Fruit fly (Drosophila melanogaster) whole organism, prepupa: Measurements from ENCODE around the gene east.

Experiments
- CG10631 ChIP-seq: fragments of 200-800 bp; sonication (Bioruptor generic); optimal IDR thresholded peaks from 2 replicates; lab custom pipeline; 2016; ENCODE audit warnings: missing biosample characterization, missing genetic modification characterization
- CG10669 ChIP-seq: fragments of 200-800 bp; sonication (Bioruptor generic); optimal IDR thresholded peaks from 3 replicates; lab custom pipeline; 2018; ENCODE audit warnings: missing biosample characterization, mild to moderate bottlenecking, missing genetic modification characterization, moderate library complexity
- CG11762 ChIP-seq: fragments of 200-800 bp; sonication (Bioruptor generic); optimal IDR thresholded peaks from 3 replicates; lab custom pipeline; 2016; ENCODE audit warnings: missing biosample characterization, missing genetic modification characterization; ENCODE audit not compliant: insufficient read depth
- CG11902 ChIP-seq: fragments of 200-800 bp; sonication (Bioruptor generic); optimal IDR thresholded peaks from 3 replicates; lab custom pipeline; 2016; ENCODE audit warnings: missing biosample characterization, missing genetic modification characterization
- CG15336 ChIP-seq: fragments of 200-800 bp; sonication (Bioruptor generic); IDR thresholded peaks from 2 replicates; pipeline ENCODE4 v1.3.6; 2022; ENCODE audit warnings: missing biosample characterization, missing genetic modification characterization
- CG1621 ChIP-seq: fragments of 200-800 bp; sonication (Bioruptor generic); optimal IDR thresholded peaks from 3 replicates; lab custom pipeline; 2018; ENCODE audit warnings: missing biosample characterization, mild to moderate bottlenecking, missing genetic modification characterization
- CG3032 ChIP-seq: fragments of 200-800 bp; optimal IDR thresholded peaks from 2 replicates; lab custom pipeline; 2019; ENCODE audit warnings: missing biosample characterization, mild to moderate bottlenecking, missing genetic modification characterization, moderate library complexity
- CG34406 ChIP-seq: fragments of 200-800 bp; sonication (Bioruptor generic); optimal IDR thresholded peaks from 3 replicates; lab custom pipeline; 2016; ENCODE audit warnings: missing biosample characterization, missing genetic modification characterization
- CG4318 ChIP-seq: fragments of 200-800 bp; sonication (Bioruptor generic); optimal IDR thresholded peaks from 3 replicates; lab custom pipeline; 2017; ENCODE audit warnings: missing biosample characterization, mild to moderate bottlenecking, missing genetic modification characterization
- CG6276 ChIP-seq: fragments of 200-800 bp; sonication (Bioruptor generic); optimal IDR thresholded peaks from 2 replicates; lab custom pipeline; 2017; ENCODE audit warnings: missing biosample characterization, mild to moderate bottlenecking, missing genetic modification characterization
- CG6792 ChIP-seq: fragments of 200-800 bp; sonication (Bioruptor generic); optimal IDR thresholded peaks from 3 replicates; lab custom pipeline; 2016; ENCODE audit warnings: missing biosample characterization, missing genetic modification characterization
- CG6854 ChIP-seq: fragments of 200-800 bp; sonication (Bioruptor generic); optimal IDR thresholded peaks from 2 replicates; lab custom pipeline; 2017; ENCODE audit warnings: missing biosample characterization, mild to moderate bottlenecking, missing genetic modification characterization
- CG8119 ChIP-seq: fragments of 200-800 bp; sonication (Bioruptor generic); IDR thresholded peaks from 3 replicates; pipeline ENCODE4 v1.3.6; 2022; ENCODE audit warnings: missing biosample characterization, missing genetic modification characterization
- CG8632 ChIP-seq: fragments of 200-800 bp; sonication (Bioruptor generic); optimal IDR thresholded peaks from 3 replicates; lab custom pipeline; 2016; ENCODE audit warnings: missing biosample characterization, missing genetic modification characterization
- CG9139 ChIP-seq: fragments of 200-800 bp; sonication (Bioruptor generic); optimal IDR thresholded peaks from 3 replicates; lab custom pipeline; 2017; ENCODE audit warnings: missing biosample characterization, mild to moderate bottlenecking, missing genetic modification characterization
- Eip75B ChIP-seq: fragments of 200-800 bp; sonication (Bioruptor generic); optimal IDR thresholded peaks from 3 replicates; lab custom pipeline; 2016; ENCODE audit warnings: missing biosample characterization, missing genetic modification characterization
- Eip78C ChIP-seq: fragments of 200-800 bp; sonication (Bioruptor generic); peaks from one replicate; lab custom pipeline; 2016; ENCODE audit warnings: missing biosample characterization, missing genetic modification characterization
- Eip93F ChIP-seq: fragments of 200-800 bp; sonication (Bioruptor generic); optimal IDR thresholded peaks from 2 replicates; lab custom pipeline; 2016; ENCODE audit warnings: missing biosample characterization, mild to moderate bottlenecking, missing genetic modification characterization
- Ets21C ChIP-seq: fragments of 200-800 bp; sonication (Bioruptor generic); optimal IDR thresholded peaks from 3 replicates; lab custom pipeline; 2016; ENCODE audit warnings: missing biosample characterization, missing genetic modification characterization
- Gug ChIP-seq: fragments of 200-800 bp; sonication (Bioruptor generic); IDR thresholded peaks from 2 replicates; pipeline ENCODE4 v1.3.6; 2022; ENCODE audit warnings: missing biosample characterization, missing genetic modification characterization
- Hr38 ChIP-seq: sonication (Bioruptor generic); optimal IDR thresholded peaks from 2 replicates; lab custom pipeline; 2016; ENCODE audit warnings: missing biosample characterization, missing genetic modification characterization
- Hr39 ChIP-seq: fragments of 200-800 bp; sonication (Bioruptor generic); optimal IDR thresholded peaks from 2 replicates; lab custom pipeline; 2016; ENCODE audit warnings: missing biosample characterization, missing genetic modification characterization
- Hr4 ChIP-seq: fragments of 200-800 bp; sonication (Bioruptor generic); optimal IDR thresholded peaks from 3 replicates; lab custom pipeline; 2016; ENCODE audit warnings: missing biosample characterization, missing genetic modification characterization
- Met ChIP-seq: fragments of 200-800 bp; sonication (Bioruptor generic); optimal IDR thresholded peaks from 3 replicates; lab custom pipeline; 2016; ENCODE audit warnings: missing biosample characterization, missing genetic modification characterization
- Smox ChIP-seq: fragments of 200-800 bp; sonication (Bioruptor generic); optimal IDR thresholded peaks from 3 replicates; lab custom pipeline; 2016; ENCODE audit warnings: missing biosample characterization, missing genetic modification characterization
- Sox102F ChIP-seq: fragments of 200-800 bp; sonication (Bioruptor generic); optimal IDR thresholded peaks from 2 replicates; lab custom pipeline; 2016; ENCODE audit warnings: missing biosample characterization, mild to moderate bottlenecking, missing genetic modification characterization
- Sox14 ChIP-seq: fragments of 200-800 bp; sonication (Bioruptor generic); optimal IDR thresholded peaks from 3 replicates; lab custom pipeline; 2016; ENCODE audit warnings: missing biosample characterization, missing genetic modification characterization
- Sox15 ChIP-seq: fragments of 200-800 bp; sonication (Bioruptor generic); optimal IDR thresholded peaks from 3 replicates; lab custom pipeline; 2016; ENCODE audit warnings: missing biosample characterization, missing genetic modification characterization
- achi ChIP-seq: fragments of 200-800 bp; sonication (Bioruptor generic); optimal IDR thresholded peaks from 3 replicates; lab custom pipeline; 2016; ENCODE audit warnings: missing biosample characterization, missing genetic modification characterization
- acj6 ChIP-seq: fragments of 200-800 bp; sonication (Bioruptor generic); optimal IDR thresholded peaks from 3 replicates; lab custom pipeline; 2016; ENCODE audit warnings: missing biosample characterization, missing genetic modification characterization
- cyc ChIP-seq: fragments of 200-800 bp; sonication (Bioruptor generic); optimal IDR thresholded peaks from 3 replicates; lab custom pipeline; 2016; ENCODE audit warnings: missing biosample characterization, missing genetic modification characterization
- dac ChIP-seq: fragments of 200-800 bp; sonication (Bioruptor generic); optimal IDR thresholded peaks from 2 replicates; lab custom pipeline; 2017; ENCODE audit warnings: missing biosample characterization, mild to moderate bottlenecking, missing genetic modification characterization
- eg ChIP-seq: fragments of 200-800 bp; sonication (Bioruptor generic); IDR thresholded peaks from 3 replicates; pipeline ENCODE4 v1.3.6; 2022; ENCODE audit warnings: missing biosample characterization, missing genetic modification characterization
- esn ChIP-seq: fragments of 200-800 bp; sonication (Bioruptor generic); optimal IDR thresholded peaks from 2 replicates; lab custom pipeline; 2016; ENCODE audit warnings: missing biosample characterization, mild to moderate bottlenecking, missing genetic modification characterization, moderate library complexity
- fd85E ChIP-seq: fragments of 200-800 bp; sonication (Bioruptor generic); optimal IDR thresholded peaks from 3 replicates; lab custom pipeline; 2016; ENCODE audit warnings: missing biosample characterization, missing genetic modification characterization
- fkh ChIP-seq: fragments of 200-800 bp; sonication (Bioruptor generic); optimal IDR thresholded peaks from 3 replicates; lab custom pipeline; 2017; ENCODE audit warnings: missing biosample characterization, mild to moderate bottlenecking, missing genetic modification characterization, moderate library complexity
- net ChIP-seq: fragments of 200-800 bp; sonication (Bioruptor generic); optimal IDR thresholded peaks from 3 replicates; lab custom pipeline; 2016; ENCODE audit warnings: missing biosample characterization, missing genetic modification characterization
- pdm3 ChIP-seq: fragments of 200-800 bp; sonication (Bioruptor generic); optimal IDR thresholded peaks from 3 replicates; lab custom pipeline; 2016; ENCODE audit warnings: missing biosample characterization, missing genetic modification characterization
- salr ChIP-seq, 2 experiments: fragments of 200-800 bp; sonication (Bioruptor generic); optimal IDR thresholded peaks; 3 replicates each; lab custom pipeline; 2016 to 2018; ENCODE audit warnings: missing biosample characterization in 2 of 2, missing genetic modification characterization in 2 of 2, mild to moderate bottlenecking in 1 of 2
- svp ChIP-seq: fragments of 200-800 bp; sonication (Bioruptor generic); peaks from one replicate; lab custom pipeline; 2016; ENCODE audit warnings: missing biosample characterization, missing genetic modification characterization
- topi ChIP-seq: fragments of 200-800 bp; sonication (Bioruptor generic); optimal IDR thresholded peaks from 3 replicates; lab custom pipeline; 2016; ENCODE audit warnings: missing biosample characterization, missing genetic modification characterization

Gene east

DNA sequence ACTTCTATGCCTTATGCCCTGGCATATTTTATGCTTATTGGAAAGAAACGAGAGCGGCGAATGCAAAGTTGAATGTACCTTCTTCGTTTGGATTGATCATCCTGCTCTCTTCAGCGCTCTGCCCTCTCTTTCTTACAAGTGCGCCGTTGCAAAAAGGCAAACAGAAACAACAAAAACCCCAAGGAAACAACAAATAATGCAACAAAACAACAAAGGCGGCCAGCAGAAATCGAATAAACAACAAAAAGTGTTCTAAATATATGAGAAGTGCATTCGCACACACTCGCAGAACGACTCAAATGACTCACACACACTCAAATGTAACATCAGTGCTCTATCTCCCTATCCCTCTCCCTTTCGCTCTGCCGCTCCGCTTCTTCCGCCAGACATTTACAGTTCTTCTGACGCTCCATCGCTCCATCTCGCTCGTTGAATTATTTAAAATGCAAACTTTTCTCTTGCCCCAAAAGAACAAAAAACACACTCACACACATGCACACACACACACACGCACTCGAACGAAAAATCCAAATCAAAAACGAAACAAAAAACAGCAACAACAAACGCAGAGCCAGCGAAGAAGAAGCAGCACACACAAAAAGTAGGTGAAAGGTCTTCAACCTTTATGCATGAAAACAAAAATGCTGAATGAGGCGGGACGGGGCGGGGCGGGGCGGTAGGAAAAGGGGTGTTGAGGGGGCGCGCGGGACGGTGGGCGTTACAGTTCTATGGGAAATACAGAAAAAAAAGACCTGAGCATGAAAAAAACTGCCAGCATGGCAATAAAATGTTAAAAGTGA, 44.5 kb upstream of the east start (continued):
- TF ChIP-seq achi (no peak), fkh (GFP tag; lab: Kevin White, UChicago) (no peak), CG4318 (GFP tag; lab: Kevin White, UChicago) (no peak), CG6792 (GFP tag; lab: Kevin White, UChicago) (no peak), CG15336 (GFP tag; lab: Robert Waterston, UW) (peak; percentile 69), CG6276 (GFP tag; lab: Kevin White, UChicago) (peak; percentile 87), eg (GFP tag; lab: Robert Waterston, UW) (peak; percentile 87), dac (GFP tag; lab: Kevin White, UChicago) (peak; percentile 23), CG9139 (no peak), Smox (no peak), Hr4 (GFP tag; lab: Kevin White, UChicago) (peak; percentile 25), cyc (no peak), Sox14 (GFP tag; lab: Kevin White, UChicago) (peak; percentile 41), CG8632 (no peak), Hr39 (GFP tag; lab: Kevin White, UChicago) (no peak), pdm3 (GFP tag; lab: Kevin White, UChicago) (no peak), Ets21C (GFP tag; lab: Kevin White, UChicago) (no peak), Met (GFP tag; lab: Kevin White, UChicago) (no peak), acj6 (GFP tag; lab: Kevin White, UChicago) (no peak), Eip75B (GFP tag; lab: Kevin White, UChicago) (no peak), topi (GFP tag; lab: Kevin White, UChicago) (no peak), salr (GFP tag; optimal IDR thresholded peaks at IDR 0.05; lab: Kevin White, UChicago) (peak in 1 of 2 experiments; percentile 12), CG11902 (GFP tag; lab: Kevin White, UChicago) (no peak), Sox15 (GFP tag; lab: Kevin White, UChicago) (no peak), CG8119 (GFP tag; lab: Robert Waterston, UW) (peak; percentile 72), Hr38 (no peak), CG10669 (GFP tag; lab: Kevin White, UChicago) (no peak), svp (GFP tag; lab: Kevin White, UChicago) (no peak), CG10631 (GFP tag; lab: Kevin White, UChicago) (no peak), CG6854 (GFP tag; lab: Kevin White, UChicago) (no peak), esn (GFP tag; lab: Kevin White, UChicago) (no peak), net (GFP tag; lab: Kevin White, UChicago) (peak; percentile 14), Sox102F (GFP tag; lab: Kevin White, UChicago) (no peak), CG11762 (GFP tag; lab: Kevin White, UChicago) (no peak), Gug (GFP tag; lab: Robert Waterston, UW) (0 out of 2 replicates have a peak, but pooled peaks have one; percentile 21), Eip93F (GFP tag; lab: Kevin White, UChicago) (no peak), CG1621 (tag; lab: Kevin White, UChicago) (no peak), fd85E (GFP tag; lab: Kevin White, UChicago) (no peak), CG3032 (tag; lab: Kevin White, UChicago) (no peak), Eip78C (GFP tag; lab: Kevin White, UChicago) (peak; percentile 68), CG34406 (GFP tag; lab: Kevin White, UChicago) (no peak)
